Worm (Caenorhabditis elegans) whole organism, mixed stage, embryonic: ENCODE results near the gene R05F9.9.
A peak's percentile ranks its signal among the peaks of the same experiment; 100 is the strongest.

Experiments used
- ceh-83 ChIP-seq: fragments of 200-800 bp; sonication (Bioruptor generic); optimal IDR thresholded peaks from 2 replicates; lab custom pipeline; 2018; ENCODE audit warnings: mild to moderate bottlenecking, missing genetic modification characterization, missing compliant biosample characterization
- ces-1 ChIP-seq: fragments of 150-350 bp; optimal IDR thresholded peaks from 2 replicates; lab custom pipeline; 2014; ENCODE audit warnings: missing biosample characterization, missing genetic modification reagents, missing genetic modification characterization
- lsy-2 ChIP-seq: fragments of 150-350 bp; optimal IDR thresholded peaks from 2 replicates; lab custom pipeline; 2014; ENCODE audit warnings: missing biosample characterization, missing genetic modification characterization
- mep-1 ChIP-seq: fragments of 150-350 bp; optimal IDR thresholded peaks from 2 replicates; lab custom pipeline; 2017; ENCODE audit warnings: missing biosample characterization, missing genetic modification reagents, missing genetic modification characterization, inconsistent platforms
- nhr-12 ChIP-seq: fragments of 150-350 bp; optimal IDR thresholded peaks from 2 replicates; lab custom pipeline; 2014; ENCODE audit warnings: missing biosample characterization, missing genetic modification characterization
- nhr-237 ChIP-seq: fragments of 150-350 bp; optimal IDR thresholded peaks from 2 replicates; lab custom pipeline; 2014; ENCODE audit warnings: missing biosample characterization, missing genetic modification characterization
- nhr-76 ChIP-seq: sonication (generic microtip); optimal IDR thresholded peaks from 2 replicates; lab custom pipeline; 2017; ENCODE audit warnings: missing biosample characterization, missing genetic modification characterization
- snpc-4 ChIP-seq: fragments of 150-350 bp; optimal IDR thresholded peaks from 2 replicates; lab custom pipeline; 2014; ENCODE audit warnings: missing biosample characterization, missing genetic modification characterization
- sptf-1 ChIP-seq: sonication (generic microtip); optimal IDR thresholded peaks from 2 replicates; lab custom pipeline; 2017; ENCODE audit warnings: mild to moderate bottlenecking, missing genetic modification characterization, moderate library complexity, missing compliant biosample characterization
- unc-120 ChIP-seq: sonication (generic microtip); optimal IDR thresholded peaks from 2 replicates; lab custom pipeline; 2017; ENCODE audit warnings: missing genetic modification characterization, missing compliant biosample characterization; ENCODE audit not compliant: poor library complexity, severe bottlenecking
- unc-39 ChIP-seq: fragments of 150-350 bp; optimal IDR thresholded peaks from 2 replicates; lab custom pipeline; 2014; ENCODE audit warnings: missing biosample characterization, missing genetic modification characterization
- unc-62 ChIP-seq: fragments of 150-350 bp; optimal IDR thresholded peaks from 2 replicates; lab custom pipeline; 2014; ENCODE audit warnings: missing biosample characterization, missing genetic modification reagents, missing genetic modification characterization

- TF ChIP-seq unc-62 (GFP tag; lab: Kevin White, UChicago), result no peak
- peak; percentile 5 for TF ChIP-seq unc-120 (tag; lab: Kevin White, UChicago)
- no peak for TF ChIP-seq ceh-83
- no peak for TF ChIP-seq lsy-2 (tag; lab: Kevin White, UChicago)
- TF ChIP-seq sptf-1 (tag; lab: Kevin White, UChicago), result no peak
- no peak for TF ChIP-seq nhr-237 (tag; lab: Kevin White, UChicago)
- TF ChIP-seq mep-1 (tag; lab: Kevin White, UChicago), result no peak
- TF ChIP-seq nhr-12 (tag; lab: Kevin White, UChicago), result no peak
- TF ChIP-seq nhr-76, result no peak
- TF ChIP-seq unc-39 (tag; lab: Kevin White, UChicago), result no peak
- TF ChIP-seq snpc-4 (tag; lab: Kevin White, UChicago), result no peak
- TF ChIP-seq ces-1 (GFP tag; lab: Kevin White, UChicago), result no peak
Measured at ce11 chrII:4855489-4855888, 46.4 kb downstream of the R05F9.9 start.
